Comparison of ENCODE assay signal across 2 fruit fly cellular contexts in genomic region chr2L:9894193-9894592, dm6.
TF ChIP-seq lines count a peak whose summit lies in the region.

No protein-coding gene starts in this region.

- TF ChIP-seq CTCF in whole organism, embryonic (GFP tag; optimal IDR thresholded peaks at IDR 0.05; lab: Kevin White, UChicago) = no peak

TF ChIP-seq in whole organism, embryonic, 481 proteins besides CTCF, POLR2A, EP300 and RAD21:
- no peak for TF ChIP-seq ems (GFP tag; optimal IDR thresholded peaks at IDR 0.05; lab: Kevin White, UChicago)
- TF ChIP-seq bigmax (GFP tag; optimal IDR thresholded peaks at IDR 0.05; lab: Kevin White, UChicago) = peak; percentile 91
- TF ChIP-seq CG16779 (GFP tag; IDR thresholded peaks at IDR 0.05; lab: Robert Waterston, UW) = 0 out of 2 replicates have a peak, but pooled peaks have one; percentile 22
- no peak for TF ChIP-seq CG15696 (tag; optimal IDR thresholded peaks at IDR 0.05; lab: Kevin White, UChicago)
- TF ChIP-seq CG10979 (tag; optimal IDR thresholded peaks at IDR 0.05; lab: Kevin White, UChicago) = no peak
- TF ChIP-seq Ets65A (GFP tag; lab: Kevin White, UChicago) = peak; percentile 70

TF ChIP-seq in whole organism, wandering third instar larva, 38 proteins besides CTCF, POLR2A, EP300 and RAD21:
- TF ChIP-seq Rel (GFP tag; optimal IDR thresholded peaks at IDR 0.05; lab: Kevin White, UChicago) (no peak), Rel (tag; optimal IDR thresholded peaks at IDR 0.05; lab: Kevin White, UChicago) (no peak), rgr (GFP tag; optimal IDR thresholded peaks at IDR 0.05; lab: Kevin White, UChicago) (peak; percentile 49), sage (GFP tag; optimal IDR thresholded peaks at IDR 0.05; lab: Kevin White, UChicago) (no peak), woc (GFP tag; optimal IDR thresholded peaks at IDR 0.05; lab: Kevin White, UChicago) (no peak)
